Worm (Caenorhabditis elegans): Measurements from ENCODE around the gene grl-27.

- no peak for TF ChIP-seq ceh-43 (GFP tag; optimal IDR thresholded peaks at IDR 0.05)
- no peak for TF ChIP-seq unc-62 (GFP tag; optimal IDR thresholded peaks at IDR 0.05)
- TF ChIP-seq snpc-4 (tag; optimal IDR thresholded peaks at IDR 0.05), result no peak
- no peak for TF ChIP-seq nhr-28 (tag; optimal IDR thresholded peaks at IDR 0.05)
- no peak for TF ChIP-seq ces-1 (GFP tag; optimal IDR thresholded peaks at IDR 0.05)
- TF ChIP-seq nhr-12 (tag; optimal IDR thresholded peaks at IDR 0.05), result no peak
- TF ChIP-seq nhr-76 (tag; optimal IDR thresholded peaks at IDR 0.05), result no peak
Measured at ce11 chrV:3579795-3580194, 4.1 kb upstream of the grl-27 start.
